Fruit fly (Drosophila melanogaster) whole organism, embryonic: ENCODE measurements around the gene CG11263.

Experiments used
- ATbp ChIP-seq: fragments of 200-800 bp; sonication (Bioruptor generic); optimal IDR thresholded peaks from 2 replicates; lab custom pipeline; 2017; ENCODE audit warnings: missing biosample characterization, mild to moderate bottlenecking, missing genetic modification characterization, missing genetic modification reagents
- Bteb2 ChIP-seq: fragments of 200-800 bp; sonication (Bioruptor generic); optimal IDR thresholded peaks from 2 replicates; lab custom pipeline; 2016; ENCODE audit warnings: missing biosample characterization, missing genetic modification characterization
- CG10654 ChIP-seq: fragments of 200-800 bp; sonication (Bioruptor generic); optimal IDR thresholded peaks from 2 replicates; lab custom pipeline; 2016; ENCODE audit warnings: missing biosample characterization, missing genetic modification characterization
- CG12155 ChIP-seq: fragments of 200-800 bp; sonication (Bioruptor generic); optimal IDR thresholded peaks from 3 replicates; lab custom pipeline; 2016; ENCODE audit warnings: missing biosample characterization, missing genetic modification characterization
- CG12219 ChIP-seq: fragments of 200-800 bp; sonication (Bioruptor generic); optimal IDR thresholded peaks from 3 replicates; lab custom pipeline; 2018; ENCODE audit warnings: missing biosample characterization, mild to moderate bottlenecking, missing genetic modification characterization
- CG12744 ChIP-seq: fragments of 200-800 bp; sonication (Bioruptor generic); optimal IDR thresholded peaks from 2 replicates; lab custom pipeline; 2016; ENCODE audit warnings: missing biosample characterization, missing genetic modification characterization
- CG13296 ChIP-seq: fragments of 200-800 bp; sonication (Bioruptor generic); optimal IDR thresholded peaks from 3 replicates; lab custom pipeline; 2018; ENCODE audit warnings: missing biosample characterization, mild to moderate bottlenecking, missing genetic modification characterization
- CG13424 ChIP-seq: fragments of 200-800 bp; sonication (Bioruptor generic); optimal IDR thresholded peaks from 2 replicates; lab custom pipeline; 2019; ENCODE audit warnings: missing biosample characterization, mild to moderate bottlenecking, missing genetic modification characterization, moderate library complexity
- CG17802 ChIP-seq: fragments of 200-800 bp; sonication (Bioruptor generic); optimal IDR thresholded peaks from 2 replicates; lab custom pipeline; 2018; ENCODE audit warnings: missing biosample characterization, mild to moderate bottlenecking, missing genetic modification characterization, moderate library complexity
- CG17912 ChIP-seq: fragments of 200-800 bp; sonication (Bioruptor generic); optimal IDR thresholded peaks from 2 replicates; lab custom pipeline; 2018; ENCODE audit warnings: missing biosample characterization, mild to moderate bottlenecking, missing genetic modification characterization
- CG18011 ChIP-seq: fragments of 200-800 bp; sonication (Bioruptor generic); optimal IDR thresholded peaks from 2 replicates; lab custom pipeline; 2017; ENCODE audit warnings: missing biosample characterization, missing genetic modification characterization, mild to moderate bottlenecking, moderate library complexity, missing genotype
- CG2120 ChIP-seq: fragments of 200-800 bp; sonication (Bioruptor generic); optimal IDR thresholded peaks from 3 replicates; lab custom pipeline; 2016; ENCODE audit warnings: missing biosample characterization, missing genetic modification characterization
- CG2199 ChIP-seq: fragments of 200-800 bp; sonication (Bioruptor generic); IDR thresholded peaks from 3 replicates; pipeline ENCODE4 v1.3.6; 2022; ENCODE audit warnings: missing biosample characterization, missing genetic modification characterization
- CG3065 ChIP-seq: fragments of 200-800 bp; sonication (Bioruptor generic); optimal IDR thresholded peaks from 2 replicates; lab custom pipeline; 2016; ENCODE audit warnings: missing biosample characterization, missing genetic modification characterization
- CG31365 ChIP-seq: fragments of 200-800 bp; sonication (Bioruptor generic); optimal IDR thresholded peaks from 2 replicates; lab custom pipeline; 2018; ENCODE audit warnings: missing biosample characterization, mild to moderate bottlenecking, missing genetic modification characterization
- CG34224 ChIP-seq: fragments of 200-800 bp; sonication (Bioruptor generic); IDR thresholded peaks from 3 replicates; pipeline ENCODE4 v1.3.6; 2022; ENCODE audit warnings: missing biosample characterization, missing genetic modification characterization; ENCODE audit not compliant: partially characterized antibody
- CG34422 ChIP-seq: fragments of 200-800 bp; sonication (Bioruptor generic); IDR thresholded peaks from 3 replicates; pipeline ENCODE4 v1.3.6; 2022; ENCODE audit warnings: missing biosample characterization, missing genetic modification characterization
- CG5245 ChIP-seq: fragments of 200-800 bp; sonication (Bioruptor generic); optimal IDR thresholded peaks from 3 replicates; lab custom pipeline; 2016; ENCODE audit warnings: missing biosample characterization, missing genetic modification characterization
- CG7372 ChIP-seq: fragments of 200-800 bp; sonication (Bioruptor generic); IDR thresholded peaks from 2 replicates; pipeline ENCODE4 v1.3.6; 2022; ENCODE audit warnings: missing biosample characterization, missing genetic modification characterization
- CG7963 ChIP-seq: fragments of 200-800 bp; sonication (Bioruptor generic); IDR thresholded peaks from 3 replicates; pipeline ENCODE4 v1.3.6; 2022; ENCODE audit warnings: missing biosample characterization, missing genetic modification characterization; ENCODE audit not compliant: partially characterized antibody
- CG8281 ChIP-seq: fragments of 200-800 bp; sonication (Bioruptor generic); optimal IDR thresholded peaks from 2 replicates; lab custom pipeline; 2018; ENCODE audit warnings: missing biosample characterization, mild to moderate bottlenecking, missing genetic modification characterization, moderate library complexity
- CG8359 ChIP-seq: fragments of 200-800 bp; sonication (Bioruptor generic); optimal IDR thresholded peaks from 2 replicates; lab custom pipeline; 2017; ENCODE audit warnings: missing biosample characterization, mild to moderate bottlenecking, missing genetic modification characterization, borderline replicate concordance
- Doc2 ChIP-seq: fragments of 200-800 bp; sonication (Bioruptor generic); IDR thresholded peaks from 2 replicates; pipeline ENCODE4 v1.3.6; 2022; ENCODE audit warnings: missing biosample characterization, missing genetic modification characterization
- Doc3 ChIP-seq: fragments of 200-800 bp; sonication (Bioruptor generic); IDR thresholded peaks from 3 replicates; pipeline ENCODE4 v1.3.6; 2022; ENCODE audit warnings: missing biosample characterization, missing genetic modification characterization; ENCODE audit not compliant: partially characterized antibody
- Dref ChIP-seq: fragments of 200-800 bp; sonication (Bioruptor generic); IDR thresholded peaks from 2 replicates; pipeline ENCODE4 v1.3.6; 2022; ENCODE audit warnings: missing biosample characterization, missing genetic modification characterization
- H2.0 ChIP-seq: fragments of 200-800 bp; sonication (Bioruptor generic); IDR thresholded peaks from 2 replicates; pipeline ENCODE4 v1.3.6; 2022; ENCODE audit warnings: missing biosample characterization, missing genetic modification characterization
- Lpt ChIP-seq: fragments of >200 bp; optimal IDR thresholded peaks from 2 replicates; lab custom pipeline; 2018; ENCODE audit warnings: missing biosample characterization, missing genetic modification characterization
- MBD-R2 ChIP-seq: fragments of 200-800 bp; sonication (Bioruptor generic); IDR thresholded peaks from 2 replicates; pipeline ENCODE4 v1.3.6; 2022; ENCODE audit warnings: missing biosample characterization, missing genetic modification characterization
- MTF-1 ChIP-seq: fragments of 200-800 bp; sonication (Bioruptor generic); optimal IDR thresholded peaks from 2 replicates; lab custom pipeline; 2018; ENCODE audit warnings: missing biosample characterization, mild to moderate bottlenecking, missing genetic modification characterization, borderline replicate concordance
- Meics ChIP-seq: fragments of 200-800 bp; sonication (Bioruptor generic); optimal IDR thresholded peaks from 2 replicates; lab custom pipeline; 2017; ENCODE audit warnings: missing biosample characterization, mild to moderate bottlenecking, missing genetic modification characterization
- Scr ChIP-seq: fragments of 200-800 bp; sonication (Bioruptor generic); IDR thresholded peaks from 2 replicates; pipeline ENCODE4 v1.3.6; 2022; ENCODE audit warnings: missing biosample characterization, missing genetic modification characterization; ENCODE audit not compliant: partially characterized antibody
- Six4 ChIP-seq: fragments of 200-800 bp; sonication (Bioruptor generic); optimal IDR thresholded peaks from 2 replicates; lab custom pipeline; 2016; ENCODE audit warnings: missing biosample characterization, missing genetic modification characterization
- al ChIP-seq: fragments of 200-800 bp; sonication (Bioruptor generic); IDR thresholded peaks from 2 replicates; pipeline ENCODE4 v1.3.6; 2022; ENCODE audit warnings: missing biosample characterization, missing genetic modification characterization
- bbx ChIP-seq: fragments of 200-800 bp; sonication (Bioruptor generic); IDR thresholded peaks from 2 replicates; pipeline ENCODE4 v1.3.6; 2022; ENCODE audit warnings: missing biosample characterization, missing genetic modification characterization; ENCODE audit not compliant: partially characterized antibody
- bcd ChIP-seq: fragments of 200-800 bp; sonication (Bioruptor generic); optimal IDR thresholded peaks from 2 replicates; lab custom pipeline; 2017; ENCODE audit warnings: missing biosample characterization, mild to moderate bottlenecking, missing genetic modification characterization
- cg ChIP-seq: fragments of 200-800 bp; sonication (Bioruptor generic); optimal IDR thresholded peaks from 3 replicates; lab custom pipeline; 2019; ENCODE audit warnings: missing biosample characterization, mild to moderate bottlenecking, missing genetic modification characterization, moderate library complexity
- chn ChIP-seq: fragments of 200-800 bp; sonication (Bioruptor generic); optimal IDR thresholded peaks from 2 replicates; lab custom pipeline; 2016; ENCODE audit warnings: missing biosample characterization, missing genetic modification characterization
- da ChIP-seq: fragments of 200-800 bp; sonication (Bioruptor generic); optimal IDR thresholded peaks from 2 replicates; lab custom pipeline; 2016; ENCODE audit warnings: missing biosample characterization, missing genetic modification characterization
- dm ChIP-seq: fragments of 200-800 bp; sonication (Bioruptor generic); optimal IDR thresholded peaks from 3 replicates; lab custom pipeline; 2016; ENCODE audit warnings: missing biosample characterization, missing genetic modification characterization
- gem ChIP-seq: fragments of 200-800 bp; sonication (Bioruptor generic); optimal IDR thresholded peaks from 2 replicates; lab custom pipeline; 2019; ENCODE audit warnings: missing biosample characterization, mild to moderate bottlenecking, missing genetic modification characterization, moderate library complexity
- grn ChIP-seq: fragments of 200-800 bp; sonication (Bioruptor generic); optimal IDR thresholded peaks from 3 replicates; lab custom pipeline; 2017; ENCODE audit warnings: missing biosample characterization, missing genetic modification characterization
- h ChIP-seq: fragments of >200 bp; optimal IDR thresholded peaks from 2 replicates; lab custom pipeline; 2017
- hkb ChIP-seq, 2 experiments: fragments of 200-800 bp in 1 of 2; fragments of >200 bp in 1 of 2; sonication (Bioruptor generic) in 1 of 2; IDR thresholded peaks in 1 of 2; optimal IDR thresholded peaks in 1 of 2; 2 replicates each; pipeline versions ENCODE4 v1.3.6 to Lab custom; 2017 to 2022; ENCODE audit warnings: missing biosample characterization in 1 of 2, missing genetic modification characterization in 1 of 2
- pb ChIP-seq: fragments of 200-800 bp; sonication (Bioruptor generic); optimal IDR thresholded peaks from 3 replicates; lab custom pipeline; 2016; ENCODE audit warnings: missing biosample characterization, missing genetic modification characterization
- phol ChIP-seq: fragments of 200-800 bp; sonication (Bioruptor generic); optimal IDR thresholded peaks from 3 replicates; lab custom pipeline; 2018; ENCODE audit warnings: missing biosample characterization, mild to moderate bottlenecking, missing genetic modification characterization, moderate library complexity
- pzg ChIP-seq: fragments of 200-800 bp; sonication (Bioruptor generic); optimal IDR thresholded peaks from 3 replicates; lab custom pipeline; 2018; ENCODE audit warnings: missing biosample characterization, mild to moderate bottlenecking, missing genetic modification characterization, moderate library complexity
- scrt ChIP-seq: fragments of 200-800 bp; sonication (Bioruptor generic); optimal IDR thresholded peaks from 2 replicates; lab custom pipeline; 2018; ENCODE audit warnings: missing biosample characterization, mild to moderate bottlenecking, missing genetic modification characterization, moderate library complexity
- sna ChIP-seq: fragments of 200-800 bp; sonication (Bioruptor generic); IDR thresholded peaks from 2 replicates; pipeline ENCODE4 v1.3.6; 2022; ENCODE audit warnings: missing biosample characterization, missing genetic modification characterization; ENCODE audit not compliant: partially characterized antibody
- so ChIP-seq: fragments of 200-800 bp; sonication (Bioruptor generic); IDR thresholded peaks from 3 replicates; pipeline ENCODE4 v1.3.6; 2022; ENCODE audit warnings: missing biosample characterization, missing genetic modification characterization
- usp ChIP-seq: fragments of >200 bp; optimal IDR thresholded peaks from 2 replicates; lab custom pipeline; 2017; ENCODE audit warnings: missing biosample characterization, missing genetic modification characterization
- yki ChIP-seq: fragments of >200 bp; optimal IDR thresholded peaks from 3 replicates; lab custom pipeline; 2018

Gene CG11263

dm6 chr3L:13044335-13044814, 37.8 kb downstream of the CG11263 start, which contains the start of gene Syx13 (continued):
- TF ChIP-seq CG12219 (GFP tag; lab: Kevin White, UChicago) (no peak), CG7372 (GFP tag; lab: Robert Waterston, UW) (no peak), CG13424 (tag; lab: Kevin White, UChicago) (no peak), yki (lab: Kevin White, UChicago) (no peak), bcd (GFP tag; lab: Kevin White, UChicago) (no peak), hkb (optimal IDR thresholded peaks at IDR 0.05; lab: Kevin White, UChicago) (no peak), hkb (GFP tag; IDR thresholded peaks at IDR 0.05; lab: Robert Waterston, UW) (no peak), CG8281 (no peak), ATbp (no peak), CG10654 (GFP tag; lab: Kevin White, UChicago) (no peak), Dref (peak; percentile 94), cg (peak; percentile 98), CG31365 (tag; lab: Kevin White, UChicago) (no peak), so (no peak), bbx (peak; percentile 84), phol (peak; percentile 34), CG2120 (peak; percentile 22), Bteb2 (no peak), scrt (GFP tag; lab: Kevin White, UChicago) (no peak), al (GFP tag; lab: Robert Waterston, UW) (no peak), Doc2 (GFP tag; lab: Robert Waterston, UW) (no peak), Scr (GFP tag; lab: Robert Waterston, UW) (peak; percentile 77), CG17802 (tag; lab: Kevin White, UChicago) (no peak), CG17912 (GFP tag; lab: Kevin White, UChicago) (no peak), CG3065 (GFP tag; lab: Kevin White, UChicago) (no peak), CG18011 (GFP tag; lab: Kevin White, UChicago) (no peak), CG7963 (peak; percentile 51; the same call in 1 of the 3 replicates), grn (GFP tag; lab: Kevin White, UChicago) (no peak), usp (no peak), Lpt (no peak), chn (GFP tag; lab: Kevin White, UChicago) (peak; percentile 53), CG34422 (peak; percentile 86), pb (no peak), da (GFP tag; lab: Kevin White, UChicago) (no peak), CG13296 (GFP tag; lab: Kevin White, UChicago) (no peak), sna (peak; percentile 78), dm (GFP tag; lab: Kevin White, UChicago) (peak; percentile 26), Meics (no peak), Six4 (no peak), pzg (GFP tag; lab: Kevin White, UChicago) (peak; percentile 87), CG8359 (GFP tag; lab: Kevin White, UChicago) (no peak), CG2199 (peak; percentile 71; the same call in 1 of the 3 replicates), gem (tag; lab: Kevin White, UChicago) (no peak), CG5245 (GFP tag; lab: Kevin White, UChicago) (no peak), MBD-R2 (GFP tag; lab: Robert Waterston, UW) (peak; percentile 81), Doc3 (peak; percentile 54; the same call in 1 of the 3 replicates), H2.0 (no peak), CG12155 (GFP tag; lab: Kevin White, UChicago) (no peak), MTF-1 (no peak), CG34224 (GFP tag; lab: Robert Waterston, UW) (peak; percentile 61; the same call in 2 of the 3 replicates), h (lab: Kevin White, UChicago) (no peak), CG12744 (GFP tag; lab: Kevin White, UChicago) (no peak)
